Worm (Caenorhabditis elegans) whole organism, late embryonic: ENCODE results near the gene CD4.8.

ENCODE experiments used
- K02D7.2 ChIP-seq: sonication (generic microtip); optimal IDR thresholded peaks from 2 replicates; lab custom pipeline; 2017; ENCODE audit warnings: mild to moderate bottlenecking, missing genetic modification characterization, missing compliant biosample characterization
- K09A11.1 ChIP-seq: sonication (generic microtip); optimal IDR thresholded peaks from 2 replicates; lab custom pipeline; 2017; ENCODE audit warnings: antibody characterized with exemption, mild to moderate bottlenecking, missing genetic modification characterization, missing compliant biosample characterization; ENCODE audit not compliant: insufficient read depth
- ahr-1 ChIP-seq: sonication (generic microtip); optimal IDR thresholded peaks from 2 replicates; lab custom pipeline; 2016; ENCODE audit warnings: missing genetic modification characterization, missing compliant biosample characterization
- ama-1 ChIP-seq: fragments of 150-350 bp; optimal IDR thresholded peaks from 2 replicates; lab custom pipeline; 2014
- ceh-14 ChIP-seq: sonication (generic microtip); optimal IDR thresholded peaks from 2 replicates; lab custom pipeline; 2016; ENCODE audit warnings: missing genotype, missing genetic modification characterization, missing compliant biosample characterization
- ceh-19 ChIP-seq: fragments of 200-800 bp; sonication (Bioruptor generic); optimal IDR thresholded peaks from 2 replicates; lab custom pipeline; 2018; ENCODE audit warnings: mild to moderate bottlenecking, missing genetic modification characterization, missing compliant biosample characterization
- ceh-22 ChIP-seq: sonication (generic microtip); optimal IDR thresholded peaks from 2 replicates; lab custom pipeline; 2017; ENCODE audit warnings: missing biosample characterization, missing genetic modification characterization
- ceh-30 ChIP-seq: fragments of 150-350 bp; optimal IDR thresholded peaks from 2 replicates; lab custom pipeline; 2014; ENCODE audit warnings: missing biosample characterization, missing genetic modification characterization
- ceh-31 ChIP-seq: sonication (generic microtip); optimal IDR thresholded peaks from 2 replicates; lab custom pipeline; 2016; ENCODE audit warnings: missing genetic modification characterization, missing compliant biosample characterization
- ceh-34 ChIP-seq: sonication (generic microtip); optimal IDR thresholded peaks from 2 replicates; lab custom pipeline; 2016; ENCODE audit warnings: mild to moderate bottlenecking, missing genetic modification characterization, missing compliant biosample characterization
- ceh-48 ChIP-seq: sonication (generic microtip); optimal IDR thresholded peaks from 2 replicates; lab custom pipeline; 2016; ENCODE audit warnings: missing genetic modification characterization, inconsistent platforms, missing compliant biosample characterization
- ceh-6 ChIP-seq: fragments of 200-800 bp; sonication (Bioruptor generic); optimal IDR thresholded peaks from 2 replicates; lab custom pipeline; 2018; ENCODE audit warnings: mild to moderate bottlenecking, missing genetic modification characterization, missing compliant biosample characterization
- ceh-9 ChIP-seq: sonication (generic microtip); optimal IDR thresholded peaks from 2 replicates; lab custom pipeline; 2016; ENCODE audit warnings: mild to moderate bottlenecking, missing genetic modification characterization, inconsistent platforms, missing compliant biosample characterization
- che-1 ChIP-seq: sonication (generic microtip); optimal IDR thresholded peaks from 2 replicates; lab custom pipeline; 2016; ENCODE audit warnings: mild to moderate bottlenecking, missing genetic modification characterization, missing compliant biosample characterization
- dmd-4 ChIP-seq: sonication (generic microtip); optimal IDR thresholded peaks from 2 replicates; lab custom pipeline; 2016; ENCODE audit warnings: borderline replicate concordance, missing genetic modification characterization, missing compliant biosample characterization
- dve-1 ChIP-seq: sonication (generic microtip); optimal IDR thresholded peaks from 2 replicates; lab custom pipeline; 2017; ENCODE audit warnings: antibody characterized with exemption, mild to moderate bottlenecking, missing genetic modification characterization, missing compliant biosample characterization
- elt-2 ChIP-seq: sonication (generic microtip); optimal IDR thresholded peaks from 2 replicates; lab custom pipeline; 2016; ENCODE audit warnings: missing genetic modification reagents, missing genetic modification characterization, missing compliant biosample characterization
- eyg-1 ChIP-seq: sonication (generic microtip); optimal IDR thresholded peaks from 2 replicates; lab custom pipeline; 2016; ENCODE audit warnings: missing genotype, missing genetic modification characterization, missing compliant biosample characterization
- fkh-10 ChIP-seq: fragments of 150-350 bp; optimal IDR thresholded peaks from 2 replicates; lab custom pipeline; 2014; ENCODE audit warnings: missing biosample characterization, missing genetic modification reagents, missing genetic modification characterization
- fkh-6 ChIP-seq: sonication (generic microtip); optimal IDR thresholded peaks from 2 replicates; lab custom pipeline; 2016; ENCODE audit warnings: missing genetic modification characterization, missing compliant biosample characterization
- gmeb-2 ChIP-seq: sonication (generic microtip); optimal IDR thresholded peaks from 2 replicates; lab custom pipeline; 2016; ENCODE audit warnings: missing genetic modification characterization, inconsistent platforms, missing compliant biosample characterization
- hlh-30 ChIP-seq: sonication (generic microtip); optimal IDR thresholded peaks from 2 replicates; lab custom pipeline; 2017; ENCODE audit warnings: antibody characterized with exemption, missing genetic modification characterization, missing compliant biosample characterization; ENCODE audit not compliant: insufficient read depth
- lin-11 ChIP-seq: fragments of 200-800 bp; sonication (Bioruptor generic); optimal IDR thresholded peaks from 2 replicates; lab custom pipeline; 2018; ENCODE audit warnings: mild to moderate bottlenecking, missing genetic modification characterization, missing compliant biosample characterization
- madf-2 ChIP-seq: sonication (generic microtip); optimal IDR thresholded peaks from 2 replicates; lab custom pipeline; 2017; ENCODE audit warnings: missing genetic modification characterization, missing compliant biosample characterization
- mec-3 ChIP-seq: sonication (generic microtip); optimal IDR thresholded peaks from 2 replicates; lab custom pipeline; 2016; ENCODE audit warnings: borderline replicate concordance, missing genetic modification characterization, missing compliant biosample characterization
- nfya-1 ChIP-seq: sonication (generic microtip); optimal IDR thresholded peaks from 2 replicates; lab custom pipeline; 2017; ENCODE audit warnings: missing genetic modification characterization, mild to moderate bottlenecking, missing compliant biosample characterization, antibody characterized with exemption, moderate library complexity
- pax-1 ChIP-seq: fragments of 150-350 bp; optimal IDR thresholded peaks from 2 replicates; lab custom pipeline; 2014; ENCODE audit warnings: missing biosample characterization, missing genetic modification characterization
- pha-4 ChIP-seq: fragments of 150-350 bp; optimal IDR thresholded peaks from 2 replicates; lab custom pipeline; 2018; ENCODE audit warnings: missing biosample characterization, missing genetic modification reagents, missing genetic modification characterization
- pros-1 ChIP-seq: fragments of 150-350 bp; optimal IDR thresholded peaks from 2 replicates; lab custom pipeline; 2014; ENCODE audit warnings: missing biosample characterization, missing genetic modification reagents, missing genetic modification characterization
- syd-9 ChIP-seq: sonication (generic microtip); optimal IDR thresholded peaks from 2 replicates; lab custom pipeline; 2016; ENCODE audit warnings: mild to moderate bottlenecking, missing genetic modification characterization, moderate library complexity, missing compliant biosample characterization
- ttx-3 ChIP-seq: sonication (generic microtip); optimal IDR thresholded peaks from 2 replicates; lab custom pipeline; 2016; ENCODE audit warnings: missing genetic modification reagents, missing genetic modification characterization, missing compliant biosample characterization
- unc-3 ChIP-seq, 2 experiments: fragments of 200-800 bp in 1 of 2; sonication (Bioruptor generic) in 1 of 2; sonication (generic microtip) in 1 of 2; conservative IDR thresholded peaks in 1 of 2; optimal IDR thresholded peaks in 1 of 2; 2 replicates each; pipeline versions ENCODE4 v1.3.6 to Lab custom; 2016 to 2022; ENCODE audit warnings: missing compliant biosample characterization in 2 of 2, missing genetic modification characterization in 2 of 2, missing genetic modification reagents in 1 of 2
- unc-42 ChIP-seq: sonication (generic microtip); optimal IDR thresholded peaks from 2 replicates; lab custom pipeline; 2016; ENCODE audit warnings: missing genotype, missing genetic modification characterization, missing compliant biosample characterization
- unc-55 ChIP-seq: sonication (generic microtip); optimal IDR thresholded peaks from 2 replicates; lab custom pipeline; 2017; ENCODE audit warnings: missing biosample characterization, missing genetic modification reagents, missing genetic modification characterization
- zip-5 ChIP-seq: sonication (generic microtip); optimal IDR thresholded peaks from 2 replicates; lab custom pipeline; 2016; ENCODE audit warnings: missing genetic modification characterization, missing compliant biosample characterization

The CD4.8 gene

ce11 chrV:5594315-5594714, 6.8 kb downstream of the CD4.8 start, which contains the start of gene crn-2:
Gene crn-2 (plus strand): TSS chrV:5594615.
- TF ChIP-seq gmeb-2 (tag; lab: Kevin White, UChicago) = no peak
- TF ChIP-seq pros-1 = no peak
- TF ChIP-seq syd-9 (tag; lab: Kevin White, UChicago) = no peak
- TF ChIP-seq elt-2 = no peak
- no peak for TF ChIP-seq ama-1 (lab: Kevin White, UChicago)
- TF ChIP-seq pha-4 (tag; lab: Kevin White, UChicago) = no peak
- TF ChIP-seq ceh-9 = no peak
- TF ChIP-seq fkh-6 (tag; lab: Kevin White, UChicago) = no peak
- no peak for TF ChIP-seq ceh-19 (GFP tag; lab: Kevin White, UChicago)
- no peak for TF ChIP-seq mec-3 (tag; lab: Kevin White, UChicago)
- no peak for TF ChIP-seq che-1
- TF ChIP-seq ahr-1 (tag; lab: Kevin White, UChicago) = no peak
- no peak for TF ChIP-seq ttx-3 (tag; lab: Kevin White, UChicago)
- TF ChIP-seq lin-11 (tag; lab: Kevin White, UChicago) = no peak
- TF ChIP-seq dmd-4 (tag; lab: Kevin White, UChicago) = no peak
- TF ChIP-seq K09A11.1 (tag; lab: Kevin White, UChicago) = no peak
- TF ChIP-seq ceh-30 (tag; lab: Kevin White, UChicago) = no peak
- TF ChIP-seq, all 69 proteins: peak for 0

DNA sequence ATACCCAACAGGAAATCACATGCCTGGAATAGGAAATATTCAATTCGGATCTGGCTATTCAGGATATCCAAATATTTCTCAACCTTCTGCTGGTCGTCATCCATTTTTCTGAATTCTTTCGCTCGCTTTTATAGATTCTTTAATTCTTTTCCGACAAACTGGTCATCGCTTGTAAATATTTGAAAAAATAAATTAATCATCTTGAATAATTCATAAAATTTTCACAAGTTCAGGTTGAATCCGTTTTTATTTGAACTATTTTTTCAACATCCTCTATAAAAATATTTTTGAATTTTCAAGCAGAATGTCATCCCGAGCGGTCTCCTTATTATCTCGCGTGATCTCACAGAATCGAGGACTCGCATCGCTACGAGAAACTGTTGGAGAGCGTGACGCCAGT, 7.8 kb downstream of the CD4.8 start, which contains the start of gene mrpl-48:
TSS of gene mrpl-48 (plus strand) at position 301 of the 400 bp plus-strand sequence.
- TF ChIP-seq ceh-22 (tag; lab: Kevin White, UChicago) = no peak
- TF ChIP-seq ceh-6 = no peak
- no peak for TF ChIP-seq eyg-1 (tag; lab: Kevin White, UChicago)

- peak; percentile 61 for TF ChIP-seq pax-1 (tag; lab: Kevin White, UChicago)
- TF ChIP-seq K09A11.1 (tag; lab: Kevin White, UChicago) = no peak
- TF ChIP-seq ceh-34 = peak; percentile 8
- TF ChIP-seq hlh-30 (tag; lab: Kevin White, UChicago) = no peak
- TF ChIP-seq unc-3 (GFP tag; conservative IDR thresholded peaks at IDR 0.05; lab: Robert Waterston, UW) = no peak
- TF ChIP-seq unc-3 (tag; optimal IDR thresholded peaks at IDR 0.05; lab: Kevin White, UChicago) = peak; percentile 47
- peak; percentile 44 for TF ChIP-seq ceh-30 (tag; lab: Kevin White, UChicago)
- TF ChIP-seq unc-55 = peak; percentile 57
- TF ChIP-seq K02D7.2 = peak; percentile 2
- no peak for TF ChIP-seq pha-4 (tag; lab: Kevin White, UChicago)
- peak; percentile 27 for TF ChIP-seq elt-2
- TF ChIP-seq ttx-3 (tag; lab: Kevin White, UChicago) = no peak
- peak; percentile 3 for TF ChIP-seq zip-5
- TF ChIP-seq ceh-48 (tag; lab: Kevin White, UChicago) = peak; percentile 35
- TF ChIP-seq ceh-31 (tag; lab: Kevin White, UChicago) = peak; percentile 58
- peak; percentile 90 for TF ChIP-seq unc-42 (tag; lab: Kevin White, UChicago)
- TF ChIP-seq fkh-10 = no peak
- TF ChIP-seq ceh-19 (GFP tag; lab: Kevin White, UChicago) = no peak
- no peak for TF ChIP-seq dve-1 (tag; lab: Kevin White, UChicago)
- peak; percentile 59 for TF ChIP-seq nfya-1
- TF ChIP-seq madf-2 = peak; percentile 19
- TF ChIP-seq ceh-14 (tag; lab: Kevin White, UChicago) = peak; percentile 36
- TF ChIP-seq ahr-1 (tag; lab: Kevin White, UChicago) = no peak
Measured at ce11 chrV:5592323-5592722, 8.8 kb downstream of the CD4.8 start, which contains the start of gene vps-37. Gene vps-37 (plus strand): TSS chrV:5592700.

DNA sequence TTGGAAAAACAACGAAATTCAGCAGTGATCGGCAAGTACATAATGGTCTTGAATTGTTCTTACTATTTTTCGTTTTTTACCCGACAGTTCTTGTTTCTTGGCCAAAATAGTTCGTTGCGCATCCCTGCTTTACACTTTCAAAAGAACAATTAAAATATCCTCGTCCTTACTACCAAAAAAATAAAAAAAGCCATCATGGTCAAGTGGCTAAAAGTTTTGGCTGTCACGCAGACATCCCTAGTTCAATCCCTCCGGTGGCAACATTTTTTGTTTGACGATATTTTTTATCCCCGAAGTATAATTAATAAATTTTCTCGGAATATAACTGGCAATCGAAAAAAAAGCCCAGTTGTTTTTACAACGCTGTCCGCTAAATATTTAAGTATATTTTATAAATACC, 9.3 kb downstream of the CD4.8 start:
- TF ChIP-seq ttx-3 (tag; lab: Kevin White, UChicago) (no peak), elt-2 (no peak), dmd-4 (tag; lab: Kevin White, UChicago) (no peak), dve-1 (tag; lab: Kevin White, UChicago) (no peak), ceh-30 (tag; lab: Kevin White, UChicago) (no peak), ceh-9 (no peak), ahr-1 (tag; lab: Kevin White, UChicago) (no peak)
- TF ChIP-seq, all 69 proteins: peak for 0
